Worm (Caenorhabditis elegans) whole organism, young adult: ENCODE measurements around the gene lips-2.

Experiments
- B0261.1 ChIP-seq: sonication (generic microtip); optimal IDR thresholded peaks from 2 replicates; lab custom pipeline; 2016; ENCODE audit warnings: mild to moderate bottlenecking, missing genetic modification characterization, moderate library complexity, missing compliant biosample characterization
- mel-28 ChIP-seq: sonication (generic microtip); optimal IDR thresholded peaks from 2 replicates; lab custom pipeline; 2016; ENCODE audit warnings: borderline replicate concordance, mild to moderate bottlenecking, missing genetic modification characterization, missing compliant biosample characterization
- snpc-4 ChIP-seq, 5 experiments: fragments of 150-350 bp in 1 of 5; sonication (generic microtip) in 4 of 5; optimal IDR thresholded peaks; 2 replicates each; lab custom pipeline; 2014 to 2018; ENCODE audit warnings: missing genetic modification characterization in 5 of 5, missing biosample characterization in 3 of 5, antibody characterized with exemption in 2 of 5, mild to moderate bottlenecking in 2 of 5, missing compliant biosample characterization in 2 of 5, missing genotype in 2 of 5, moderate library complexity in 2 of 5, missing genetic modification reagents in 1 of 5
- unc-130 ChIP-seq: sonication (generic microtip); optimal IDR thresholded peaks from 2 replicates; lab custom pipeline; 2016; ENCODE audit warnings: missing genetic modification reagents, missing genetic modification characterization, missing compliant biosample characterization
- xnd-1 ChIP-seq: sonication (generic microtip); optimal IDR thresholded peaks from 2 replicates; lab custom pipeline; 2016; ENCODE audit warnings: missing genotype, missing genetic modification reagents, missing genetic modification characterization, missing compliant biosample characterization
- zim-3 ChIP-seq: sonication (generic microtip); optimal IDR thresholded peaks from 2 replicates; lab custom pipeline; 2017; ENCODE audit warnings: mild to moderate bottlenecking, missing genetic modification characterization, moderate library complexity, missing compliant biosample characterization

- TF ChIP-seq snpc-4 (GFP tag; optimal IDR thresholded peaks at IDR 0.05; lab: Kevin White, UChicago) (no peak), snpc-4 (tag; optimal IDR thresholded peaks at IDR 0.05; lab: Kevin White, UChicago) (no peak), zim-3 (no peak), unc-130 (no peak), xnd-1 (tag; lab: Kevin White, UChicago) (no peak), B0261.1 (tag; lab: Kevin White, UChicago) (no peak), mel-28 (no peak)
These were observed 47.9 kb downstream of the lips-2 start, which contains the start of gene srd-47 for ce11 chrX:12333479-12333878.
